Fruit fly (Drosophila melanogaster): ENCODE data around the gene CG7208.
A peak's percentile ranks its signal among the peaks of the same experiment; 100 is the strongest.

The CG7208 gene

DNA sequence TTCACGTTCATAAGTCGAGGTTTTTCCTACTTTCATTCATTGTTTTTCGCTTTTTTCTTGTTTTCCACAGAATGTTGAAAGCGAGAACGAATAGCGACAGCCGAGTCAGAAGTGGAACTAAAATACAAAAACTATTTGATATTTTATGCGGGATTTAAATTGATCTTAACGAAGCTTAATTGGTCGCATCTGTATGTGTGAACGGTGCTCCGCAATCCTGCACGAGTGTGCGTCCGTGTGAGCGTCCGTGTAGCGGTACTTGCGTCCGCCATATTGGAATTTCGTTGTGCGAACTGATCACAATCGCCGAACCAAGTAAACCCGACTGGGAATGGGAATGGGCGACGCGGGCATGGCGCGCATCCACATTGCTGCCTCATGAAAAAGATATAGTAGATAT, 46.7 kb upstream of the CG7208 start:
- TF ChIP-seq CG34422 (GFP tag; IDR thresholded peaks at IDR 0.05) (no peak), stwl (tag; optimal IDR thresholded peaks at IDR 0.05) (no peak), zen2 (GFP tag; IDR thresholded peaks at IDR 0.05; ENCODE audit: partially characterized antibody) (no peak), Optix (GFP tag; IDR thresholded peaks at IDR 0.05) (no peak), CG4820 (GFP tag; optimal IDR thresholded peaks at IDR 0.05) (no peak), H15 (GFP tag; IDR thresholded peaks at IDR 0.05) (no peak), HLH4C (GFP tag; IDR thresholded peaks at IDR 0.05; ENCODE audit: partially characterized antibody) (no peak), chm (GFP tag; IDR thresholded peaks at IDR 0.05) (no peak), CG12659 (GFP tag; optimal IDR thresholded peaks at IDR 0.05) (no peak), CG12744 (GFP tag; optimal IDR thresholded peaks at IDR 0.05) (no peak), CG17361 (GFP tag; IDR thresholded peaks at IDR 0.05) (no peak), Stat92E (GFP tag; optimal IDR thresholded peaks at IDR 0.05) (no peak), gro (GFP tag; optimal IDR thresholded peaks at IDR 0.05) (no peak), ems (GFP tag; optimal IDR thresholded peaks at IDR 0.05) (no peak), nerfin-1 (tag; optimal IDR thresholded peaks at IDR 0.05) (no peak), CG32532 (GFP tag; IDR thresholded peaks at IDR 0.05) (no peak), Antp (GFP tag; optimal IDR thresholded peaks at IDR 0.05) (no peak), CG8359 (GFP tag; optimal IDR thresholded peaks at IDR 0.05; ENCODE audit: borderline replicate concordance) (no peak), her (GFP tag; optimal IDR thresholded peaks at IDR 0.05) (no peak), tap (tag; optimal IDR thresholded peaks at IDR 0.05) (no peak), ap (GFP tag; IDR thresholded peaks at IDR 0.05) (no peak), ara (GFP tag; IDR thresholded peaks at IDR 0.05) (no peak), sens (GFP tag) (peak; percentile 16), kah (GFP tag; optimal IDR thresholded peaks at IDR 0.05) (no peak), gcm (GFP tag; optimal IDR thresholded peaks at IDR 0.05) (peak; percentile 48), Myb (GFP tag; optimal IDR thresholded peaks at IDR 0.05) (no peak), sima (GFP tag; optimal IDR thresholded peaks at IDR 0.05) (no peak), ab (GFP tag; optimal IDR thresholded peaks at IDR 0.05) (no peak), phol (tag; optimal IDR thresholded peaks at IDR 0.05) (peak; percentile 70), tin (GFP tag; optimal IDR thresholded peaks at IDR 0.05) (no peak), CG17612 (GFP tag; IDR thresholded peaks at IDR 0.05) (no peak), CG8089 (GFP tag; optimal IDR thresholded peaks at IDR 0.05) (no peak), CG10366 (GFP tag; IDR thresholded peaks at IDR 0.05) (no peak), Med (GFP tag) (no peak), gt (GFP tag; IDR thresholded peaks at IDR 0.05) (no peak), CG9797 (GFP tag; optimal IDR thresholded peaks at IDR 0.05) (no peak), bbx (GFP tag; IDR thresholded peaks at IDR 0.05; ENCODE audit: partially characterized antibody) (no peak), NK7.1 (GFP tag; optimal IDR thresholded peaks at IDR 0.05) (no peak), CG17802 (tag; optimal IDR thresholded peaks at IDR 0.05) (peak; percentile 92), CG13296 (GFP tag; optimal IDR thresholded peaks at IDR 0.05) (no peak), cg (GFP tag; optimal IDR thresholded peaks at IDR 0.05) (peak; percentile 22)

DNA sequence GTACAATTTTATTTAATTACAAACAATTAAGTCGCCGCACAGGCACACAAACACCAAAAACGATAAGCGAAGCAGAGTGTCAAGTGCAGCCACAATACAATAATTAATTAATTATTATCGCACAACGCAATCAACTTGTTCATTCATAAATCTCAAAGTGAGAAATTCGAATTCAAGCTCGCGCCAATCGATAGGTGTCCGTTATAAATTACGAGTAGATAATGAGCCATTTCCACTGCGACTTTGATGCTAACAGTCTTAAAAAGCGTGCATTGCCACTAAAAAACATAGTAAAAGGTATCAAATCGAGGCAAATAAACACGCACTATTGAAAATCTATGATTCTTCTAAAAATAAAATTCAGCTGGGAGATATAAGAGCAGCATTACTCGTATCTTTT, 44.7 kb upstream of the CG7208 start:
- no peak for TF ChIP-seq CG6254 (GFP tag; optimal IDR thresholded peaks at IDR 0.05)
- TF ChIP-seq sc (optimal IDR thresholded peaks at IDR 0.05): no peak
- TF ChIP-seq sc (GFP tag; optimal IDR thresholded peaks at IDR 0.05): no peak
- TF ChIP-seq CG13775 (GFP tag; optimal IDR thresholded peaks at IDR 0.05): no peak
- peak; percentile 86 for TF ChIP-seq CG17802 (tag; optimal IDR thresholded peaks at IDR 0.05)
- peak; percentile 46; the same call in 1 of the 2 replicates for TF ChIP-seq Dref (GFP tag; IDR thresholded peaks at IDR 0.05)
- peak; percentile 37 for TF ChIP-seq pzg (GFP tag; optimal IDR thresholded peaks at IDR 0.05)
- peak; percentile 43; the same call in 1 of the 2 replicates for TF ChIP-seq CG13287 (GFP tag; IDR thresholded peaks at IDR 0.05; ENCODE audit: partially characterized antibody)
- TF ChIP-seq CG11093 (GFP tag; IDR thresholded peaks at IDR 0.05): no peak
- 0 out of 3 replicates have a peak, but pooled peaks have one; percentile 25 for TF ChIP-seq HLH4C (GFP tag; IDR thresholded peaks at IDR 0.05; ENCODE audit: partially characterized antibody)
- TF ChIP-seq dmrt99B (tag; optimal IDR thresholded peaks at IDR 0.05): no peak
- no peak for TF ChIP-seq Elba2 (GFP tag; optimal IDR thresholded peaks at IDR 0.05)
- peak; percentile 84 for TF ChIP-seq ssp (GFP tag; IDR thresholded peaks at IDR 0.05)
- peak; percentile 13 for TF ChIP-seq trem (tag; optimal IDR thresholded peaks at IDR 0.05)
- TF ChIP-seq Dll (GFP tag; IDR thresholded peaks at IDR 0.05; ENCODE audit: partially characterized antibody): 0 out of 4 replicates have a peak, but pooled peaks have one; percentile 20
